Fruit fly (Drosophila melanogaster) whole organism, pupa: ENCODE data around the gene hng3.

Source experiments
- CG32121 ChIP-seq: fragments of 200-800 bp; sonication (Bioruptor generic); IDR thresholded peaks from 2 replicates; pipeline ENCODE4 v1.3.6; 2022; ENCODE audit warnings: missing biosample characterization, missing genetic modification characterization
- CG9948 ChIP-seq: fragments of 200-800 bp; sonication (Bioruptor generic); optimal IDR thresholded peaks from 2 replicates; lab custom pipeline; 2018; ENCODE audit warnings: missing biosample characterization, mild to moderate bottlenecking, missing genetic modification characterization, moderate library complexity
- D1 ChIP-seq: fragments of 200-800 bp; sonication (Bioruptor generic); optimal IDR thresholded peaks from 2 replicates; lab custom pipeline; 2018; ENCODE audit warnings: missing biosample characterization, mild to moderate bottlenecking, missing genetic modification characterization, moderate library complexity
- EcR ChIP-seq: fragments of 200-800 bp; sonication (Bioruptor generic); optimal IDR thresholded peaks from 3 replicates; lab custom pipeline; 2019; ENCODE audit warnings: missing biosample characterization, missing genetic modification characterization, mild to moderate bottlenecking, moderate library complexity, missing genetic modification reagents
- Ets98B ChIP-seq: fragments of 200-800 bp; sonication (Bioruptor generic); IDR thresholded peaks from 2 replicates; pipeline ENCODE4 v1.3.6; 2022; ENCODE audit warnings: missing biosample characterization, missing genetic modification characterization
- Pif1B ChIP-seq: fragments of 200-800 bp; sonication (Bioruptor generic); optimal IDR thresholded peaks from 3 replicates; lab custom pipeline; 2016; ENCODE audit warnings: missing biosample characterization, missing genetic modification characterization

- TF ChIP-seq Ets98B (GFP tag; lab: Robert Waterston, UW) (peak; percentile 23; the same call in 1 of the 2 replicates), D1 (peak; percentile 54), CG9948 (tag; lab: Kevin White, UChicago) (peak; percentile 61), EcR (GFP tag; lab: Kevin White, UChicago) (no peak), Pif1B (GFP tag; lab: Kevin White, UChicago) (peak; percentile 54), CG32121 (GFP tag; lab: Robert Waterston, UW) (no peak)
These were observed 20.9 kb upstream of the hng3 start for dm6 chr3L:776201-776600.
